Worm (Caenorhabditis elegans) whole organism, L4 larva: ENCODE data around the gene cdr-3.

Source experiments
- F37D6.2 ChIP-seq: sonication (generic microtip); optimal IDR thresholded peaks from 2 replicates; lab custom pipeline; 2016; ENCODE audit warnings: mild to moderate bottlenecking, missing genetic modification characterization, missing compliant biosample characterization
- F44E2.7 ChIP-seq: fragments of 200-800 bp; sonication (Bioruptor generic); IDR thresholded peaks from 2 replicates; pipeline ENCODE4 v2.1.2; 2022; ENCODE audit warnings: missing genetic modification characterization, missing compliant biosample characterization
- Y48G9A.11 ChIP-seq: fragments of 200-800 bp; sonication (Bioruptor generic); IDR thresholded peaks from 2 replicates; pipeline ENCODE4 v1.3.6; 2022; ENCODE audit warnings: missing genetic modification reagents, missing genetic modification characterization, missing compliant biosample characterization
- Y5F2A.4 ChIP-seq: fragments of 200-800 bp; sonication (Bioruptor generic); optimal IDR thresholded peaks from 2 replicates; lab custom pipeline; 2018; ENCODE audit warnings: mild to moderate bottlenecking, missing genetic modification characterization, missing compliant biosample characterization
- Y75B8A.6 ChIP-seq: fragments of 200-800 bp; sonication (Bioruptor generic); IDR thresholded peaks from 2 replicates; pipeline ENCODE4 v1.3.6; 2022; ENCODE audit warnings: missing genetic modification reagents, missing genetic modification characterization, missing compliant biosample characterization
- aha-1 ChIP-seq: fragments of 150-350 bp; peaks from one replicate; lab custom pipeline; 2014; ENCODE audit warnings: missing biosample characterization, missing genetic modification characterization
- ceh-20 ChIP-seq: fragments of 200-800 bp; sonication (Bioruptor generic); IDR thresholded peaks from 2 replicates; pipeline ENCODE4 v1.3.6; 2022; ENCODE audit warnings: missing genetic modification reagents, missing genetic modification characterization, missing compliant biosample characterization
- ceh-28 ChIP-seq: fragments of 150-350 bp; optimal IDR thresholded peaks from 2 replicates; lab custom pipeline; 2014; ENCODE audit warnings: missing biosample characterization, missing genetic modification reagents, missing genetic modification characterization
- ceh-32 ChIP-seq: sonication (generic microtip); optimal IDR thresholded peaks from 2 replicates; lab custom pipeline; 2016; ENCODE audit warnings: mild to moderate bottlenecking, missing genetic modification characterization, missing compliant biosample characterization; ENCODE audit not compliant: poor library complexity
- ceh-62 ChIP-seq: sonication (generic microtip); optimal IDR thresholded peaks from 2 replicates; lab custom pipeline; 2017; ENCODE audit warnings: missing biosample characterization, missing genetic modification characterization
- dmd-9 ChIP-seq: fragments of 200-800 bp; sonication (Bioruptor generic); IDR thresholded peaks from 2 replicates; pipeline ENCODE4 v1.3.6; 2022; ENCODE audit warnings: missing genetic modification reagents, missing genetic modification characterization, missing compliant biosample characterization
- hlh-30 ChIP-seq: sonication (generic microtip); optimal IDR thresholded peaks from 2 replicates; lab custom pipeline; 2017; ENCODE audit warnings: antibody characterized with exemption, mild to moderate bottlenecking, missing genetic modification characterization, missing compliant biosample characterization; ENCODE audit not compliant: insufficient read depth
- hmg-1.1 ChIP-seq: fragments of 200-800 bp; sonication (Bioruptor generic); IDR thresholded peaks from 2 replicates; pipeline ENCODE4 v1.3.6; 2022; ENCODE audit warnings: missing genetic modification reagents, missing genetic modification characterization, missing compliant biosample characterization
- jun-1 ChIP-seq: fragments of 150-350 bp; optimal IDR thresholded peaks from 2 replicates; lab custom pipeline; 2014; ENCODE audit warnings: missing biosample characterization, missing genetic modification reagents, missing genetic modification characterization
- lim-7 ChIP-seq: fragments of 200-800 bp; sonication (Bioruptor generic); IDR thresholded peaks from 2 replicates; pipeline ENCODE4 v1.3.6; 2022; ENCODE audit warnings: missing genetic modification characterization, missing compliant biosample characterization
- lin-13 ChIP-seq: fragments of 150-350 bp; optimal IDR thresholded peaks from 2 replicates; lab custom pipeline; 2014; ENCODE audit warnings: missing biosample characterization, missing genetic modification reagents, missing genetic modification characterization
- lir-3 ChIP-seq: sonication (generic microtip); optimal IDR thresholded peaks from 2 replicates; lab custom pipeline; 2016; ENCODE audit warnings: mild to moderate bottlenecking, missing genetic modification characterization, missing compliant biosample characterization
- mdl-1 ChIP-seq, 2 experiments: fragments of 150-350 bp in 1 of 2; sonication (generic microtip) in 1 of 2; optimal IDR thresholded peaks; 2 replicates each; lab custom pipeline; 2014 to 2017; ENCODE audit warnings: missing biosample characterization in 2 of 2, missing genetic modification characterization in 2 of 2
- mdt-29 ChIP-seq: fragments of 200-800 bp; sonication (Bioruptor generic); IDR thresholded peaks from 2 replicates; pipeline ENCODE4 v1.3.6; 2022; ENCODE audit warnings: missing genetic modification reagents, missing genetic modification characterization, missing compliant biosample characterization
- mxl-2 ChIP-seq: fragments of 200-800 bp; sonication (Bioruptor generic); conservative IDR thresholded peaks from 2 replicates; pipeline ENCODE4 v1.3.6; 2022; ENCODE audit warnings: missing genetic modification reagents, missing genetic modification characterization, missing compliant biosample characterization
- mxl-3 ChIP-seq: fragments of 200-800 bp; sonication (Bioruptor generic); optimal IDR thresholded peaks from 2 replicates; lab custom pipeline; 2018; ENCODE audit warnings: mild to moderate bottlenecking, missing genetic modification characterization, missing compliant biosample characterization
- nhr-237 ChIP-seq: sonication (generic microtip); optimal IDR thresholded peaks from 2 replicates; lab custom pipeline; 2017; ENCODE audit warnings: missing biosample characterization, missing genetic modification characterization
- spr-1 ChIP-seq: sonication (generic microtip); optimal IDR thresholded peaks from 2 replicates; lab custom pipeline; 2016; ENCODE audit warnings: mild to moderate bottlenecking, missing genetic modification characterization, missing compliant biosample characterization
- unc-39 ChIP-seq: sonication (generic microtip); optimal IDR thresholded peaks from 2 replicates; lab custom pipeline; 2017; ENCODE audit warnings: missing biosample characterization, missing genetic modification characterization
- unc-62 ChIP-seq, 3 experiments: fragments of 150-350 bp in 1 of 3; sonication (generic microtip); optimal IDR thresholded peaks in 2 of 3; peaks in 1 of 3; 1 replicate in 1 of 3; 2 replicates in 2 of 3; lab custom pipeline; 2014 to 2017; ENCODE audit warnings: missing biosample characterization in 3 of 3, missing genetic modification characterization in 3 of 3, missing genetic modification reagents in 3 of 3, missing genotype in 1 of 3

cdr-3 gene

ce11 chrV:12395699-12396098, 21.5 kb downstream of the cdr-3 start, which contains the start of gene twk-14:
Gene twk-14 (minus strand): TSS chrV:12395706.
- TF ChIP-seq ceh-62 (tag; lab: Kevin White, UChicago) (no peak), unc-62 (GFP tag; optimal IDR thresholded peaks at IDR 0.05 in 1 of 2; lab: Kevin White, UChicago) (peak in 1 of 2 experiments; percentile 25), unc-62 (tag; optimal IDR thresholded peaks at IDR 0.05; lab: Kevin White, UChicago) (no peak)

ce11 chrV:12386154-12386553, 31.0 kb downstream of the cdr-3 start, which contains the start of gene K01D12.15:
Gene K01D12.15 (plus strand): TSS chrV:12386454.
- no peak for TF ChIP-seq hmg-1.1 (GFP tag; lab: Robert Waterston, UW)
- TF ChIP-seq mxl-2 (GFP tag; lab: Robert Waterston, UW), result no peak
- TF ChIP-seq lin-13, result no peak
- TF ChIP-seq Y75B8A.6 (GFP tag; lab: Robert Waterston, UW), result no peak
- TF ChIP-seq spr-1 (tag; lab: Kevin White, UChicago), result no peak
- TF ChIP-seq lir-3 (tag; lab: Kevin White, UChicago), result no peak
- TF ChIP-seq F37D6.2 (tag; lab: Kevin White, UChicago), result no peak
- no peak for TF ChIP-seq dmd-9 (GFP tag; lab: Robert Waterston, UW)
- no peak for TF ChIP-seq unc-62 (GFP tag; optimal IDR thresholded peaks at IDR 0.05 in 1 of 2; lab: Kevin White, UChicago)
- TF ChIP-seq unc-62 (tag; optimal IDR thresholded peaks at IDR 0.05; lab: Kevin White, UChicago), result no peak
- TF ChIP-seq F44E2.7 (GFP tag; lab: Robert Waterston, UW), result no peak
- TF ChIP-seq mdt-29, result no peak
- TF ChIP-seq nhr-237, result no peak
- TF ChIP-seq ceh-32 (tag; lab: Kevin White, UChicago), result no peak

ce11 chrV:12377256-12377655, 39.9 kb downstream of the cdr-3 start, which contains the start of gene K01D12.1:
Gene K01D12.1 (plus strand): TSS chrV:12377556.
- TF ChIP-seq aha-1 (tag; lab: Kevin White, UChicago) (peak; percentile 70), ceh-20 (GFP tag; lab: Robert Waterston, UW) (no peak), unc-62 (GFP tag; optimal IDR thresholded peaks at IDR 0.05 in 1 of 2; lab: Kevin White, UChicago) (peak in 1 of 2 experiments; percentile 71), unc-62 (tag; optimal IDR thresholded peaks at IDR 0.05; lab: Kevin White, UChicago) (no peak), mdl-1 (tag; optimal IDR thresholded peaks at IDR 0.05; lab: Kevin White, UChicago) (no peak)
- TF ChIP-seq, all 104 proteins: peak for 2

DNA sequence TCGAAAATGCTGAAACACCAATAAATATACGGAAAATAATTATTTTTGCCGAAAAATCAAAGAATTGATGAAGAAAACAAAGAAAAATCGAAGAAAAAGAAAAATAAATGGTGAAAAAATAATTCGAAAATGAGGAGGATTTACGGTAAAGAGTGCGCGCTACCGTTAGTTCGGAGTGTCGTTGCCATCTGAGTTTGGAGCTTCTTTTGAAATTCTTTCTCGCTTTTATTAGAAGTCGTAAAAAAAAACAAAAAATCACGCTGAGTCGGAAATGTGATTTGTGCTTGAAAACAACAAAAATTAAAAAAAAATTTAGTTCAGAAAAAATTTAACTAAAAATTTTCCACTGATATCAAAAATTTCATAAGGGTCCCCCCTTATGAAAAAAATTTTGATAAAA, 42.9 kb downstream of the cdr-3 start, which contains the start of gene F23H12.10:
Gene F23H12.10 (minus strand): TSS at position 12 of the 400 bp plus-strand sequence.
- TF ChIP-seq Y48G9A.11, result peak; percentile 51; the same call in 1 of the 2 replicates

ce11 chrV:12371386-12371785, 45.8 kb downstream of the cdr-3 start, which contains the start of gene F23H12.7:
Gene F23H12.7 (plus strand): TSS chrV:12371686.
- TF ChIP-seq unc-62 (GFP tag; optimal IDR thresholded peaks at IDR 0.05 in 1 of 2; lab: Kevin White, UChicago), result peak in 1 of 2 experiments; percentile 1
- TF ChIP-seq unc-62 (tag; optimal IDR thresholded peaks at IDR 0.05; lab: Kevin White, UChicago), result no peak
- no peak for TF ChIP-seq mxl-3 (GFP tag; lab: Kevin White, UChicago)
- no peak for TF ChIP-seq jun-1 (tag; lab: Kevin White, UChicago)

DNA sequence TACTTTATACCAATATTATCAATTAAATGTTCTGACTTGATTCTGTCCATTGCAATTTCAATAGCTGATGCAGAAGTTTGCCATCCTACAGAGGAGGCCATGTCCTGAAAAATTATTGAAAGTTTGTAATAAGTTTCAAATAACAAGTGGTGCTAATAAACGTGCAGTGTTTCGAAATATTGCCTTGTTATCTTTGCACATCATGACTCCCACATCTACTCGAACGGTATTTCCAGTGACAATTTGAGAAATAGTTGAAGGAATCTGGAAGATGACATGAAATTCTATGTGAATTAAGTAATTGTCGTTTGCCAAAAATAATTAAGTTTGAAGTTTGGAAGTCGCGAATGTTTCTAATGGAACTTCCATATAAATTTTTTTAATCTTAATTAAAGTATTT, 47.7 kb downstream of the cdr-3 start, which contains the start of gene gcy-13:
Gene gcy-13 (minus strand): TSS at position 101 of the 400 bp plus-strand sequence.
- no peak for TF ChIP-seq unc-39 (tag; lab: Kevin White, UChicago)
- TF ChIP-seq ceh-28 (tag; lab: Kevin White, UChicago), result no peak
- TF ChIP-seq lim-7 (GFP tag; lab: Robert Waterston, UW), result no peak
- TF ChIP-seq Y5F2A.4 (GFP tag; lab: Kevin White, UChicago), result no peak
- TF ChIP-seq hlh-30 (tag; lab: Kevin White, UChicago), result no peak
